Fruit fly (Drosophila melanogaster) whole organism, prepupa: ENCODE results near the gene SkpD.

Experiments used
- CG10631 ChIP-seq: fragments of 200-800 bp; sonication (Bioruptor generic); optimal IDR thresholded peaks from 2 replicates; lab custom pipeline; 2016; ENCODE audit warnings: missing biosample characterization, missing genetic modification characterization
- CG31627 ChIP-seq: fragments of 200-800 bp; sonication (Bioruptor generic); optimal IDR thresholded peaks from 3 replicates; lab custom pipeline; 2016; ENCODE audit warnings: missing biosample characterization, missing genetic modification characterization
- Eip75B ChIP-seq: fragments of 200-800 bp; sonication (Bioruptor generic); optimal IDR thresholded peaks from 3 replicates; lab custom pipeline; 2016; ENCODE audit warnings: missing biosample characterization, missing genetic modification characterization
- Hr38 ChIP-seq: sonication (Bioruptor generic); optimal IDR thresholded peaks from 2 replicates; lab custom pipeline; 2016; ENCODE audit warnings: missing biosample characterization, missing genetic modification characterization
- fd59A ChIP-seq: fragments of 200-800 bp; sonication (Bioruptor generic); optimal IDR thresholded peaks from 2 replicates; lab custom pipeline; 2017; ENCODE audit warnings: missing biosample characterization, mild to moderate bottlenecking, missing genetic modification characterization, missing genetic modification reagents
- pdm3 ChIP-seq: fragments of 200-800 bp; sonication (Bioruptor generic); optimal IDR thresholded peaks from 3 replicates; lab custom pipeline; 2016; ENCODE audit warnings: missing biosample characterization, missing genetic modification characterization
- topi ChIP-seq: fragments of 200-800 bp; sonication (Bioruptor generic); optimal IDR thresholded peaks from 3 replicates; lab custom pipeline; 2016; ENCODE audit warnings: missing biosample characterization, missing genetic modification characterization

DNA sequence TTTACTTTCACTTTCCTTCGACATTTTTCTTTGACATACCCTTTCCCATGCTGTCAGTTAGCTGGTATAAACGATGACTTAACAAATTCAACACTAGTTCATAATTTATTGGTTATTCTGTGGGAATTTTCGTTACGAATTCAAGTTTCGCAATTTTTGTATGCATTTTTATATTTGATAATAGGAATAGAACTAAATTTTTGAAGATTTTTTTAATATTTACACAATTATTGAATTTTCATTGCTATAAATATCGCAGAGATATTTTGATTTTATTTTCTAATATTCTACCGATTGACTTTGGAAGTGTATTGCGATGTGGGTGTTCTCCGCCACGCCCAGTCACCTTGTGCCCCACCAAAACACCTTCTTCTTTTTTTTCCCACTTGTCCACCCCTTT lies 6.4 kb upstream of the SkpD start:
- TF ChIP-seq fd59A (GFP tag; lab: Kevin White, UChicago): no peak
- TF ChIP-seq CG10631: no peak
- no peak for TF ChIP-seq CG31627 (GFP tag; lab: Kevin White, UChicago)
- no peak for TF ChIP-seq pdm3 (GFP tag; lab: Kevin White, UChicago)
- no peak for TF ChIP-seq Hr38
- TF ChIP-seq topi (GFP tag; lab: Kevin White, UChicago): no peak
- TF ChIP-seq Eip75B: no peak
